Worm (Caenorhabditis elegans) whole organism, L4 larva: ENCODE measurements around the gene nspc-3.

ENCODE experiments used
- D1046.2 ChIP-seq: fragments of 200-800 bp; sonication (Bioruptor generic); IDR thresholded peaks from 2 replicates; pipeline ENCODE4 v1.3.6; 2022; ENCODE audit warnings: missing genetic modification characterization, missing compliant biosample characterization
- T26A8.4 ChIP-seq: fragments of 200-800 bp; sonication (Bioruptor generic); IDR thresholded peaks from 2 replicates; pipeline ENCODE4 v1.3.6; 2022; ENCODE audit warnings: missing genetic modification characterization, missing compliant biosample characterization
- Y75B8A.6 ChIP-seq: fragments of 200-800 bp; sonication (Bioruptor generic); IDR thresholded peaks from 2 replicates; pipeline ENCODE4 v1.3.6; 2022; ENCODE audit warnings: missing genetic modification reagents, missing genetic modification characterization, missing compliant biosample characterization
- ZK337.2 ChIP-seq: fragments of 200-800 bp; sonication (Bioruptor generic); IDR thresholded peaks from 2 replicates; pipeline ENCODE4 v1.3.6; 2022; ENCODE audit warnings: missing genetic modification reagents, missing genetic modification characterization, missing compliant biosample characterization
- aha-1 ChIP-seq: fragments of 150-350 bp; peaks from one replicate; lab custom pipeline; 2014; ENCODE audit warnings: missing biosample characterization, missing genetic modification characterization
- ceh-28 ChIP-seq: fragments of 150-350 bp; optimal IDR thresholded peaks from 2 replicates; lab custom pipeline; 2014; ENCODE audit warnings: missing biosample characterization, missing genetic modification reagents, missing genetic modification characterization
- ceh-32 ChIP-seq: sonication (generic microtip); optimal IDR thresholded peaks from 2 replicates; lab custom pipeline; 2016; ENCODE audit warnings: mild to moderate bottlenecking, missing genetic modification characterization, missing compliant biosample characterization; ENCODE audit not compliant: poor library complexity
- ceh-44 ChIP-seq: fragments of 200-800 bp; sonication (Bioruptor generic); IDR thresholded peaks from 2 replicates; pipeline ENCODE4 v1.3.6; 2022; ENCODE audit warnings: missing genetic modification reagents, missing genetic modification characterization, missing compliant biosample characterization
- ctbp-1 ChIP-seq: fragments of 200-800 bp; sonication (Bioruptor generic); IDR thresholded peaks from 2 replicates; pipeline ENCODE4 v1.3.6; 2022; ENCODE audit warnings: missing genetic modification reagents, missing genetic modification characterization, missing compliant biosample characterization
- daf-16 ChIP-seq, 3 experiments: sonication (generic microtip); optimal IDR thresholded peaks; 2 replicates each; lab custom pipeline; 2016 to 2017; ENCODE audit warnings: missing genetic modification characterization in 3 of 3, missing genetic modification reagents in 3 of 3, mild to moderate bottlenecking in 2 of 3, missing compliant biosample characterization in 2 of 3, missing biosample characterization in 1 of 3, moderate library complexity in 1 of 3
- daf-19 ChIP-seq: fragments of 200-800 bp; sonication (Bioruptor generic); conservative IDR thresholded peaks from 2 replicates; pipeline ENCODE4 v1.3.6; 2022; ENCODE audit warnings: missing genetic modification characterization, missing compliant biosample characterization
- dve-1 ChIP-seq: sonication (generic microtip); optimal IDR thresholded peaks from 2 replicates; lab custom pipeline; 2017; ENCODE audit warnings: antibody characterized with exemption, mild to moderate bottlenecking, missing genetic modification characterization, missing compliant biosample characterization; ENCODE audit not compliant: insufficient read depth
- egl-43 ChIP-seq: fragments of 200-800 bp; sonication (Bioruptor generic); IDR thresholded peaks from 2 replicates; pipeline ENCODE4 v1.3.6; 2022; ENCODE audit warnings: missing genetic modification reagents, missing genetic modification characterization, missing compliant biosample characterization
- fos-1 ChIP-seq: fragments of 150-350 bp; optimal IDR thresholded peaks from 2 replicates; lab custom pipeline; 2014; ENCODE audit warnings: missing biosample characterization, missing genetic modification characterization
- hlh-30 ChIP-seq: sonication (generic microtip); optimal IDR thresholded peaks from 2 replicates; lab custom pipeline; 2017; ENCODE audit warnings: antibody characterized with exemption, mild to moderate bottlenecking, missing genetic modification characterization, missing compliant biosample characterization; ENCODE audit not compliant: insufficient read depth
- jun-1 ChIP-seq: fragments of 150-350 bp; optimal IDR thresholded peaks from 2 replicates; lab custom pipeline; 2014; ENCODE audit warnings: missing biosample characterization, missing genetic modification reagents, missing genetic modification characterization
- lim-7 ChIP-seq: fragments of 200-800 bp; sonication (Bioruptor generic); IDR thresholded peaks from 2 replicates; pipeline ENCODE4 v1.3.6; 2022; ENCODE audit warnings: missing genetic modification characterization, missing compliant biosample characterization
- lin-15B ChIP-seq: fragments of 150-350 bp; sonication (generic microtip); optimal IDR thresholded peaks from 3 replicates; lab custom pipeline; 2014; ENCODE audit warnings: missing biosample characterization, missing genetic modification characterization
- lin-39 ChIP-seq: fragments of 150-350 bp; optimal IDR thresholded peaks from 2 replicates; lab custom pipeline; 2014; ENCODE audit warnings: missing biosample characterization, missing genetic modification reagents, missing genetic modification characterization
- lsy-2 ChIP-seq, 2 experiments: fragments of 150-350 bp in 1 of 2; sonication (generic microtip) in 1 of 2; optimal IDR thresholded peaks; 2 replicates each; lab custom pipeline; 2014 to 2017; ENCODE audit warnings: missing biosample characterization in 2 of 2, missing genetic modification characterization in 2 of 2
- mxl-2 ChIP-seq: fragments of 200-800 bp; sonication (Bioruptor generic); conservative IDR thresholded peaks from 2 replicates; pipeline ENCODE4 v1.3.6; 2022; ENCODE audit warnings: missing genetic modification reagents, missing genetic modification characterization, missing compliant biosample characterization
- nhr-102 ChIP-seq: sonication (generic microtip); optimal IDR thresholded peaks from 2 replicates; lab custom pipeline; 2016; ENCODE audit warnings: mild to moderate bottlenecking, missing genetic modification characterization, moderate library complexity, missing compliant biosample characterization
- nhr-28 ChIP-seq: fragments of 150-350 bp; optimal IDR thresholded peaks from 2 replicates; lab custom pipeline; 2014; ENCODE audit warnings: missing biosample characterization, missing genetic modification characterization
- nhr-48 ChIP-seq: sonication (generic microtip); optimal IDR thresholded peaks from 2 replicates; lab custom pipeline; 2016; ENCODE audit warnings: mild to moderate bottlenecking, missing genetic modification characterization, missing compliant biosample characterization
- nhr-6 ChIP-seq: fragments of 150-350 bp; optimal IDR thresholded peaks from 2 replicates; lab custom pipeline; 2014; ENCODE audit warnings: missing biosample characterization, missing genetic modification characterization
- pha-4 ChIP-seq, 2 experiments: fragments of 150-350 bp in 1 of 2; fragments of 200-800 bp in 1 of 2; sonication (Bioruptor generic) in 1 of 2; IDR thresholded peaks in 1 of 2; optimal IDR thresholded peaks in 1 of 2; 2 replicates each; pipeline versions ENCODE4 v1.3.6 to Lab custom; 2014 to 2022; ENCODE audit warnings: missing genetic modification characterization in 2 of 2, missing genetic modification reagents in 2 of 2, missing biosample characterization in 1 of 2, missing compliant biosample characterization in 1 of 2
- rbr-2 ChIP-seq: sonication (generic microtip); optimal IDR thresholded peaks from 2 replicates; lab custom pipeline; 2016; ENCODE audit warnings: missing genotype, missing genetic modification characterization, missing compliant biosample characterization
- sdz-12 ChIP-seq: fragments of 200-800 bp; sonication (Bioruptor generic); optimal IDR thresholded peaks from 2 replicates; lab custom pipeline; 2018; ENCODE audit warnings: mild to moderate bottlenecking, missing genetic modification characterization, missing compliant biosample characterization
- set-16 ChIP-seq: fragments of 200-800 bp; sonication (Bioruptor generic); IDR thresholded peaks from 2 replicates; pipeline ENCODE4 v1.3.6; 2022; ENCODE audit warnings: missing genetic modification reagents, missing genetic modification characterization, missing compliant biosample characterization
- snpc-1.2 ChIP-seq: fragments of 200-800 bp; sonication (Bioruptor generic); IDR thresholded peaks from 2 replicates; pipeline ENCODE4 v1.3.6; 2022; ENCODE audit warnings: missing genetic modification reagents, missing genetic modification characterization, missing compliant biosample characterization
- tra-1 ChIP-seq: fragments of 200-800 bp; sonication (Bioruptor generic); IDR thresholded peaks from 2 replicates; pipeline ENCODE4 v1.3.6; 2022; ENCODE audit warnings: missing genetic modification reagents, missing genetic modification characterization, missing compliant biosample characterization
- unc-62 ChIP-seq, 3 experiments: fragments of 150-350 bp in 1 of 3; sonication (generic microtip); optimal IDR thresholded peaks in 2 of 3; peaks in 1 of 3; 1 replicate in 1 of 3; 2 replicates in 2 of 3; lab custom pipeline; 2014 to 2017; ENCODE audit warnings: missing biosample characterization in 3 of 3, missing genetic modification characterization in 3 of 3, missing genetic modification reagents in 3 of 3, missing genotype in 1 of 3
- vab-7 ChIP-seq: fragments of 200-800 bp; sonication (Bioruptor generic); IDR thresholded peaks from 2 replicates; pipeline ENCODE4 v1.3.6; 2022; ENCODE audit warnings: missing genetic modification reagents, missing genetic modification characterization, missing compliant biosample characterization
- zfp-3 ChIP-seq: fragments of 200-800 bp; sonication (Bioruptor generic); conservative IDR thresholded peaks from 2 replicates; pipeline ENCODE4 v1.3.6; 2022; ENCODE audit warnings: missing genetic modification reagents, missing genetic modification characterization, missing compliant biosample characterization
- zip-2 ChIP-seq: fragments of 150-350 bp; optimal IDR thresholded peaks from 2 replicates; lab custom pipeline; 2014; ENCODE audit warnings: missing biosample characterization, missing genetic modification characterization
- ztf-11 ChIP-seq: fragments of 150-350 bp; optimal IDR thresholded peaks from 2 replicates; lab custom pipeline; 2014; ENCODE audit warnings: missing biosample characterization, missing genetic modification characterization
- ztf-7 ChIP-seq: fragments of 150-350 bp; optimal IDR thresholded peaks from 2 replicates; lab custom pipeline; 2014; ENCODE audit warnings: missing biosample characterization, missing genetic modification characterization

Gene nspc-3

DNA sequence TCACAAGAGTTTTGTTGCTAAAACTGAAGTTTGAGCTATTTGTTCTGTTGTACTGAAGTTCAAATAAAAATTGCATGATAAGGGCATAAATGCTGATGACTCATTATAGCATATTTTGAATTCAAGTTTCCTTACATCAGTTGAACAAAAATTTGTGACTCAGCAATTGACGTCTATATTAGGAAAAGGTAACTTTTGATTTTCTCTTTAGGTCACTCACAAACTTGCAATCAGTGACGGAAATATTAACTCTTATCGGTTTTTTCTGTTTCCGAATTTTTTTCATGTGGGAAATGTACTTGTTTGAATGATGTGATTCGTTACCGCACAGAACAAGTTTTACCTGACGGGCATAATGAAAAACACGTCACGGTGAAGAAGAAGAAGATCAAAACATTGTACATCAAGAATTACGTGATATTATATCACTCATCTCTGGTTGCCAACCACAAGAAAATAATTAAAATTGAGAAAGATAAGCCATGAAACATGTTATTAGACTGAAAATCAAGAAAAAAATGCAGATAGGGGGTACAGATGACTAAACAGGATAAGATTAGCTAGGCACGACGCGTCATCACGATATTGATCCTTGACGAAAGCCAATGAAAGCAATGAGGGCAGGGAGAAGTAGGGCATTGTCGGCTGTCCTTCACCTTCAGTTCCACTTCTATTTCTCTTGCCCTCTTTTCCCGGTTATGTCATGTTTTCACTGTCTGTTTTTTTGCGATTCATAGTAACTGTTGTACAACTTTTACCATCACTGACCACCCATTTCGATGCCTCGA is 27.0 kb downstream of the nspc-3 start (continued):
- TF ChIP-seq dve-1 (tag; lab: Kevin White, UChicago) = no peak
- TF ChIP-seq rbr-2 (tag; lab: Kevin White, UChicago) = no peak
- no peak for TF ChIP-seq ztf-11
- no peak for TF ChIP-seq nhr-102 (tag; lab: Kevin White, UChicago)
- no peak for TF ChIP-seq mxl-2 (GFP tag; lab: Robert Waterston, UW)
- no peak for TF ChIP-seq tra-1 (GFP tag; lab: Robert Waterston, UW)
- TF ChIP-seq daf-19 (GFP tag; lab: Robert Waterston, UW) = no peak
- TF ChIP-seq Y75B8A.6 (GFP tag; lab: Robert Waterston, UW) = no peak
- TF ChIP-seq ceh-28 = no peak
- no peak for TF ChIP-seq egl-43 (GFP tag; lab: Robert Waterston, UW)
- TF ChIP-seq ceh-44 (GFP tag; lab: Robert Waterston, UW) = no peak
- TF ChIP-seq nhr-28 (tag; lab: Kevin White, UChicago) = peak; percentile 44
- TF ChIP-seq vab-7 (GFP tag; lab: Robert Waterston, UW) = no peak
- no peak for TF ChIP-seq D1046.2
- TF ChIP-seq zfp-3 (GFP tag; lab: Robert Waterston, UW) = no peak
- no peak for TF ChIP-seq jun-1
- TF ChIP-seq lim-7 (GFP tag; lab: Robert Waterston, UW) = no peak
- no peak for TF ChIP-seq daf-16 (GFP tag; optimal IDR thresholded peaks at IDR 0.05; lab: Kevin White, UChicago)
- TF ChIP-seq daf-16 (tag; optimal IDR thresholded peaks at IDR 0.05; lab: Kevin White, UChicago) = peak; percentile 38
- TF ChIP-seq zip-2 (tag; lab: Kevin White, UChicago) = no peak
- no peak for TF ChIP-seq sdz-12 (GFP tag; lab: Kevin White, UChicago)
- no peak for TF ChIP-seq ztf-7
- no peak for TF ChIP-seq set-16 (GFP tag; lab: Robert Waterston, UW)
- TF ChIP-seq nhr-48 (tag; lab: Kevin White, UChicago) = peak; percentile 11
- no peak for TF ChIP-seq fos-1 (tag; lab: Kevin White, UChicago)
- peak in 1 of 2 experiments; percentile 94 for TF ChIP-seq unc-62 (GFP tag; optimal IDR thresholded peaks at IDR 0.05 in 1 of 2; lab: Kevin White, UChicago)
- TF ChIP-seq unc-62 (tag; optimal IDR thresholded peaks at IDR 0.05; lab: Kevin White, UChicago) = no peak
- no peak for TF ChIP-seq lin-39 (tag; lab: Kevin White, UChicago)
- no peak for TF ChIP-seq ZK337.2 (GFP tag; lab: Robert Waterston, UW)
- peak; percentile 30 for TF ChIP-seq hlh-30
- TF ChIP-seq nhr-6 (tag; lab: Kevin White, UChicago) = no peak

ce11 chrX:8564451-8564795 is 27.5 kb downstream of the nspc-3 start:
- no peak for TF ChIP-seq lim-7 (GFP tag; lab: Robert Waterston, UW)
- TF ChIP-seq snpc-1.2 = no peak
- peak; percentile 24 for TF ChIP-seq nhr-28 (tag; lab: Kevin White, UChicago)
- peak; percentile 13 for TF ChIP-seq nhr-6 (tag; lab: Kevin White, UChicago)
- no peak for TF ChIP-seq lin-15B (tag; lab: Kevin White, UChicago)
- peak; percentile 17 for TF ChIP-seq aha-1 (tag; lab: Kevin White, UChicago)
- TF ChIP-seq ceh-32 (tag; lab: Kevin White, UChicago) = no peak
- TF ChIP-seq pha-4 (GFP tag; IDR thresholded peaks at IDR 0.05; lab: Robert Waterston, UW) = no peak
- peak; percentile 9 for TF ChIP-seq pha-4 (tag; optimal IDR thresholded peaks at IDR 0.05; lab: Kevin White, UChicago)
- no peak for TF ChIP-seq ctbp-1 (GFP tag; lab: Robert Waterston, UW)
- TF ChIP-seq daf-16 (GFP tag; optimal IDR thresholded peaks at IDR 0.05; lab: Kevin White, UChicago) = no peak
- TF ChIP-seq daf-16 (tag; optimal IDR thresholded peaks at IDR 0.05; lab: Kevin White, UChicago) = peak; percentile 9
- TF ChIP-seq dve-1 (tag; lab: Kevin White, UChicago) = peak; percentile 51
- TF ChIP-seq lsy-2 (tag; optimal IDR thresholded peaks at IDR 0.05; lab: Kevin White, UChicago) = peak in 1 of 2 experiments; percentile 26
- no peak for TF ChIP-seq fos-1 (tag; lab: Kevin White, UChicago)
- no peak for TF ChIP-seq ztf-7
- TF ChIP-seq T26A8.4 (GFP tag; lab: Robert Waterston, UW) = no peak
